Fruit fly (Drosophila melanogaster) whole organism, embryonic: Measurements from ENCODE around the gene DEF8.

Source experiments
- Blimp-1 ChIP-seq: fragments of 200-800 bp; sonication (Bioruptor generic); optimal IDR thresholded peaks from 3 replicates; lab custom pipeline; 2018; ENCODE audit warnings: missing biosample characterization, missing genetic modification characterization, mild to moderate bottlenecking, moderate library complexity, missing genetic modification reagents
- C15 ChIP-seq: fragments of 200-800 bp; sonication (Bioruptor generic); IDR thresholded peaks from 3 replicates; pipeline ENCODE4 v1.3.6; 2022; ENCODE audit warnings: missing biosample characterization, missing genetic modification characterization
- CG11456 ChIP-seq: fragments of 200-800 bp; sonication (Bioruptor generic); IDR thresholded peaks from 3 replicates; pipeline ENCODE4 v1.3.6; 2022; ENCODE audit warnings: missing biosample characterization, missing genetic modification characterization
- CG11504 ChIP-seq: fragments of 200-800 bp; sonication (Bioruptor generic); optimal IDR thresholded peaks from 3 replicates; lab custom pipeline; 2019; ENCODE audit warnings: missing biosample characterization, mild to moderate bottlenecking, missing genetic modification characterization, moderate library complexity
- CG12236 ChIP-seq: fragments of 200-800 bp; sonication (Bioruptor generic); optimal IDR thresholded peaks from 2 replicates; lab custom pipeline; 2016; ENCODE audit warnings: missing biosample characterization, missing genetic modification characterization
- CG14050 ChIP-seq: fragments of 200-800 bp; sonication (Bioruptor generic); IDR thresholded peaks from 3 replicates; pipeline ENCODE4 v1.3.6; 2022; ENCODE audit warnings: missing biosample characterization, missing genetic modification characterization
- CG14710 ChIP-seq: fragments of 200-800 bp; sonication (Bioruptor generic); optimal IDR thresholded peaks from 3 replicates; lab custom pipeline; 2019; ENCODE audit warnings: missing biosample characterization, mild to moderate bottlenecking, missing genetic modification characterization, moderate library complexity
- CG1792 ChIP-seq: fragments of 200-800 bp; sonication (Bioruptor generic); optimal IDR thresholded peaks from 2 replicates; lab custom pipeline; 2016; ENCODE audit warnings: missing biosample characterization, missing genetic modification characterization
- CG2889 ChIP-seq: fragments of 200-800 bp; sonication (Bioruptor generic); IDR thresholded peaks from 3 replicates; pipeline ENCODE4 v1.3.6; 2022; ENCODE audit warnings: missing biosample characterization, missing genetic modification characterization
- CG31365 ChIP-seq: fragments of 200-800 bp; sonication (Bioruptor generic); optimal IDR thresholded peaks from 2 replicates; lab custom pipeline; 2018; ENCODE audit warnings: missing biosample characterization, mild to moderate bottlenecking, missing genetic modification characterization
- CG32767 ChIP-seq: fragments of 200-800 bp; sonication (Bioruptor generic); IDR thresholded peaks from 2 replicates; pipeline ENCODE4 v1.3.6; 2022; ENCODE audit warnings: missing biosample characterization, missing genetic modification characterization
- CG42726 ChIP-seq: fragments of 200-800 bp; sonication (Bioruptor generic); IDR thresholded peaks from 2 replicates; pipeline ENCODE4 v1.3.6; 2022; ENCODE audit warnings: missing biosample characterization, missing genetic modification characterization; ENCODE audit not compliant: partially characterized antibody
- CG4404 ChIP-seq: fragments of 200-800 bp; sonication (Bioruptor generic); IDR thresholded peaks from 2 replicates; pipeline ENCODE4 v1.3.6; 2022; ENCODE audit warnings: missing biosample characterization, missing genetic modification characterization
- CG6272 ChIP-seq: fragments of 200-800 bp; sonication (Bioruptor generic); IDR thresholded peaks from 2 replicates; pipeline ENCODE4 v1.3.6; 2022; ENCODE audit warnings: missing biosample characterization, missing genetic modification characterization
- CG6683 ChIP-seq: fragments of 200-800 bp; sonication (Bioruptor generic); optimal IDR thresholded peaks from 2 replicates; lab custom pipeline; 2017; ENCODE audit warnings: missing biosample characterization, mild to moderate bottlenecking, missing genetic modification characterization, missing genetic modification reagents
- CG7357 ChIP-seq: fragments of 200-800 bp; sonication (Bioruptor generic); IDR thresholded peaks from 3 replicates; pipeline ENCODE4 v1.3.6; 2022; ENCODE audit warnings: missing biosample characterization, missing genetic modification characterization
- CG7963 ChIP-seq: fragments of 200-800 bp; sonication (Bioruptor generic); IDR thresholded peaks from 3 replicates; pipeline ENCODE4 v1.3.6; 2022; ENCODE audit warnings: missing biosample characterization, missing genetic modification characterization; ENCODE audit not compliant: partially characterized antibody
- CG8944 ChIP-seq: fragments of 200-800 bp; sonication (Bioruptor generic); optimal IDR thresholded peaks from 3 replicates; lab custom pipeline; 2016; ENCODE audit warnings: missing biosample characterization, missing genetic modification characterization
- CkIIα-i1 ChIP-seq: fragments of 200-800 bp; sonication (Bioruptor generic); IDR thresholded peaks from 2 replicates; pipeline ENCODE4 v1.3.6; 2022; ENCODE audit warnings: missing biosample characterization, missing genetic modification characterization
- D ChIP-seq, 2 experiments: fragments of 200-800 bp in 1 of 2; fragments of >200 bp in 1 of 2; sonication (Bioruptor generic) in 1 of 2; optimal IDR thresholded peaks; 2 replicates in 1 of 2; 3 replicates in 1 of 2; lab custom pipeline; 2017; ENCODE audit warnings: mild to moderate bottlenecking in 1 of 2, missing biosample characterization in 1 of 2, missing genetic modification characterization in 1 of 2, missing genetic modification reagents in 1 of 2
- Deaf1 ChIP-seq: fragments of 200-800 bp; optimal IDR thresholded peaks from 3 replicates; lab custom pipeline; 2019; ENCODE audit warnings: missing biosample characterization, mild to moderate bottlenecking, missing genetic modification characterization, moderate library complexity
- E2f2 ChIP-seq: fragments of 200-800 bp; sonication (Bioruptor generic); IDR thresholded peaks from 2 replicates; pipeline ENCODE4 v1.3.6; 2022; ENCODE audit warnings: missing biosample characterization, missing genetic modification characterization
- Eip74EF ChIP-seq, 2 experiments: fragments of 200-800 bp in 1 of 2; fragments of >200 bp in 1 of 2; sonication (Bioruptor generic) in 1 of 2; optimal IDR thresholded peaks; 2 replicates each; lab custom pipeline; 2017 to 2019; ENCODE audit warnings: missing biosample characterization in 2 of 2, missing genetic modification characterization in 2 of 2, mild to moderate bottlenecking in 1 of 2, moderate library complexity in 1 of 2
- Pdp1 ChIP-seq, 2 experiments: fragments of 200-800 bp; sonication (Bioruptor generic); optimal IDR thresholded peaks; 3 replicates each; lab custom pipeline; 2016; ENCODE audit warnings: missing biosample characterization in 2 of 2, missing genetic modification characterization in 2 of 2, mild to moderate bottlenecking in 1 of 2, moderate library complexity in 1 of 2
- Stat92E ChIP-seq, 3 experiments: fragments of >200 bp in 2 of 3; fragments of 200-800 bp in 1 of 3; sonication (Bioruptor generic) in 1 of 3; optimal IDR thresholded peaks; 2 replicates each; lab custom pipeline; 2017 to 2019; ENCODE audit warnings: missing biosample characterization in 3 of 3, missing genetic modification characterization in 3 of 3, mild to moderate bottlenecking in 1 of 3, moderate library complexity in 1 of 3
- TFAM ChIP-seq: fragments of 200-800 bp; sonication (Bioruptor generic); optimal IDR thresholded peaks from 2 replicates; lab custom pipeline; 2017; ENCODE audit warnings: missing biosample characterization, missing genetic modification characterization, inconsistent platforms
- Usf ChIP-seq: fragments of 200-800 bp; sonication (Bioruptor generic); optimal IDR thresholded peaks from 2 replicates; lab custom pipeline; 2017; ENCODE audit warnings: missing genotype, missing biosample characterization, missing genetic modification characterization
- Vsx1 ChIP-seq: fragments of 200-800 bp; sonication (Bioruptor generic); optimal IDR thresholded peaks from 2 replicates; lab custom pipeline; 2017; ENCODE audit warnings: missing biosample characterization, mild to moderate bottlenecking, missing genetic modification characterization, missing genetic modification reagents
- az2 ChIP-seq: fragments of 200-800 bp; sonication (Bioruptor generic); optimal IDR thresholded peaks from 3 replicates; lab custom pipeline; 2016; ENCODE audit warnings: missing biosample characterization, missing genetic modification characterization
- chinmo ChIP-seq: fragments of 200-800 bp; sonication (Bioruptor generic); IDR thresholded peaks from 4 replicates; pipeline ENCODE4 v1.3.6; 2022; ENCODE audit warnings: missing biosample characterization, missing genetic modification characterization; ENCODE audit not compliant: partially characterized antibody
- crol ChIP-seq: fragments of 200-800 bp; sonication (Bioruptor generic); IDR thresholded peaks from 2 replicates; pipeline ENCODE4 v1.3.6; 2022; ENCODE audit warnings: missing biosample characterization, missing genetic modification characterization
- danr ChIP-seq: fragments of 200-800 bp; sonication (Bioruptor generic); IDR thresholded peaks from 2 replicates; pipeline ENCODE4 v1.3.6; 2022; ENCODE audit warnings: missing biosample characterization, missing genetic modification characterization
- grau ChIP-seq: fragments of 200-800 bp; optimal IDR thresholded peaks from 3 replicates; lab custom pipeline; 2019; ENCODE audit warnings: missing biosample characterization, mild to moderate bottlenecking, missing genetic modification characterization, moderate library complexity
- gro ChIP-seq: fragments of 200-800 bp; sonication (Bioruptor generic); optimal IDR thresholded peaks from 2 replicates; lab custom pipeline; 2016; ENCODE audit warnings: missing biosample characterization, missing genetic modification characterization
- gsb-n ChIP-seq: fragments of 200-800 bp; sonication (Bioruptor generic); optimal IDR thresholded peaks from 3 replicates; lab custom pipeline; 2018; ENCODE audit warnings: missing biosample characterization, mild to moderate bottlenecking, missing genetic modification characterization
- ken ChIP-seq: fragments of 200-800 bp; sonication (Bioruptor generic); IDR thresholded peaks from 3 replicates; pipeline ENCODE4 v1.3.6; 2022; ENCODE audit warnings: missing biosample characterization, missing genetic modification characterization
- lbe ChIP-seq: fragments of 200-800 bp; sonication (Bioruptor generic); optimal IDR thresholded peaks from 2 replicates; lab custom pipeline; 2016; ENCODE audit warnings: missing biosample characterization, mild to moderate bottlenecking, missing genetic modification characterization
- oc ChIP-seq: fragments of 200-800 bp; sonication (Bioruptor generic); optimal IDR thresholded peaks from 2 replicates; lab custom pipeline; 2018; ENCODE audit warnings: missing biosample characterization, mild to moderate bottlenecking, missing genetic modification characterization, moderate library complexity
- odd ChIP-seq: fragments of 200-800 bp; sonication (Bioruptor generic); optimal IDR thresholded peaks from 2 replicates; lab custom pipeline; 2017; ENCODE audit warnings: missing biosample characterization, mild to moderate bottlenecking, missing genetic modification characterization
- onecut ChIP-seq: fragments of 200-800 bp; sonication (Bioruptor generic); IDR thresholded peaks from 2 replicates; pipeline ENCODE4 v1.3.6; 2022; ENCODE audit warnings: missing biosample characterization, missing genetic modification characterization
- psq ChIP-seq: fragments of 200-800 bp; sonication (Bioruptor generic); optimal IDR thresholded peaks from 2 replicates; lab custom pipeline; 2017; ENCODE audit warnings: missing biosample characterization, missing genetic modification characterization
- ro ChIP-seq: fragments of 200-800 bp; sonication (Bioruptor generic); IDR thresholded peaks from 2 replicates; pipeline ENCODE4 v1.3.6; 2022; ENCODE audit warnings: missing biosample characterization, missing genetic modification characterization
- row ChIP-seq: fragments of 200-800 bp; sonication (Bioruptor generic); IDR thresholded peaks from 3 replicates; pipeline ENCODE4 v1.3.6; 2022; ENCODE audit warnings: missing biosample characterization, missing genetic modification characterization
- sr ChIP-seq: fragments of 200-800 bp; sonication (Bioruptor generic); IDR thresholded peaks from 3 replicates; pipeline ENCODE4 v1.3.6; 2022; ENCODE audit warnings: missing biosample characterization, missing genetic modification characterization
- stc ChIP-seq: fragments of 200-800 bp; sonication (Bioruptor generic); IDR thresholded peaks from 2 replicates; pipeline ENCODE4 v1.3.6; 2022; ENCODE audit warnings: missing biosample characterization, missing genetic modification characterization
- tll ChIP-seq, 2 experiments: fragments of 200-800 bp in 1 of 2; fragments of >200 bp in 1 of 2; sonication (Bioruptor generic) in 1 of 2; optimal IDR thresholded peaks; 2 replicates each; lab custom pipeline; 2017 to 2019; ENCODE audit warnings: missing biosample characterization in 2 of 2, missing genetic modification characterization in 2 of 2, mild to moderate bottlenecking in 1 of 2, moderate library complexity in 1 of 2
- vfl ChIP-seq: fragments of 200-800 bp; sonication (Bioruptor generic); optimal IDR thresholded peaks from 2 replicates; lab custom pipeline; 2016; ENCODE audit warnings: missing biosample characterization, missing genetic modification characterization
- wek ChIP-seq: fragments of 200-800 bp; sonication (Bioruptor generic); optimal IDR thresholded peaks from 3 replicates; lab custom pipeline; 2018; ENCODE audit warnings: missing biosample characterization, mild to moderate bottlenecking, missing genetic modification characterization, moderate library complexity

Gene DEF8

dm6 chr3L:12090184-12090897 lies 41.6 kb upstream of the DEF8 start (continued):
- no peak for TF ChIP-seq CG7963
- TF ChIP-seq vfl (GFP tag; lab: Kevin White, UChicago) = no peak
- no peak for TF ChIP-seq CG12236 (GFP tag; lab: Kevin White, UChicago)
- TF ChIP-seq odd (GFP tag; lab: Kevin White, UChicago) = no peak
- no peak for TF ChIP-seq stc (GFP tag; lab: Robert Waterston, UW)
- no peak for TF ChIP-seq tll (GFP tag; optimal IDR thresholded peaks at IDR 0.05; lab: Kevin White, UChicago)
- TF ChIP-seq sr = 0 out of 3 replicates have a peak, but pooled peaks have one; percentile 21
- no peak for TF ChIP-seq Stat92E (GFP tag; optimal IDR thresholded peaks at IDR 0.05; lab: Kevin White, UChicago)
- TF ChIP-seq CG31365 = no peak
- no peak for TF ChIP-seq CG6683
- no peak for TF ChIP-seq ro (GFP tag; lab: Robert Waterston, UW)
- no peak for TF ChIP-seq E2f2 (GFP tag; lab: Robert Waterston, UW)
- TF ChIP-seq psq (GFP tag; lab: Kevin White, UChicago) = peak; percentile 53
- TF ChIP-seq CG11456 (GFP tag; lab: Robert Waterston, UW) = no peak
- TF ChIP-seq crol = peak; percentile 72; the same call in 1 of the 2 replicates
- no peak for TF ChIP-seq Vsx1
- no peak for TF ChIP-seq CG2889
- no peak for TF ChIP-seq wek (GFP tag; lab: Kevin White, UChicago)
- peak; percentile 93 for TF ChIP-seq oc (tag; lab: Kevin White, UChicago)
- TF ChIP-seq danr (GFP tag; lab: Robert Waterston, UW) = no peak
- no peak for TF ChIP-seq gsb-n (tag; lab: Kevin White, UChicago)
- TF ChIP-seq Eip74EF (GFP tag; optimal IDR thresholded peaks at IDR 0.05; lab: Kevin White, UChicago) = no peak
- TF ChIP-seq D (optimal IDR thresholded peaks at IDR 0.05; lab: Kevin White, UChicago) = no peak
- TF ChIP-seq D (GFP tag; optimal IDR thresholded peaks at IDR 0.05; lab: Kevin White, UChicago) = peak; percentile 11
- TF ChIP-seq CG14050 (GFP tag; lab: Robert Waterston, UW) = no peak
- peak; percentile 63; the same call in 2 of the 4 replicates for TF ChIP-seq chinmo
- no peak for TF ChIP-seq CkIIα-i1 (GFP tag; lab: Robert Waterston, UW)
- TF ChIP-seq lbe (GFP tag; lab: Kevin White, UChicago) = no peak
- no peak for TF ChIP-seq CG7357 (GFP tag; lab: Robert Waterston, UW)
- TF ChIP-seq CG32767 (GFP tag; lab: Robert Waterston, UW) = no peak
- peak; percentile 53 for TF ChIP-seq CG11504
- TF ChIP-seq C15 (GFP tag; lab: Robert Waterston, UW) = no peak
- no peak for TF ChIP-seq az2 (GFP tag; lab: Kevin White, UChicago)
- 0 out of 2 replicates have a peak, but pooled peaks have one; percentile 12 for TF ChIP-seq CG6272 (GFP tag; lab: Robert Waterston, UW)
- no peak for TF ChIP-seq CG8944 (GFP tag; lab: Kevin White, UChicago)
- peak; percentile 37; the same call in 2 of the 3 replicates for TF ChIP-seq row (GFP tag; lab: Robert Waterston, UW)
- no peak for TF ChIP-seq CG1792 (GFP tag; lab: Kevin White, UChicago)
- peak; percentile 16 for TF ChIP-seq Deaf1 (tag; lab: Kevin White, UChicago)
- TF ChIP-seq Pdp1 (GFP tag; optimal IDR thresholded peaks at IDR 0.05; lab: Kevin White, UChicago) = peak in 1 of 2 experiments; percentile 23
- TF ChIP-seq CG42726 (GFP tag; lab: Robert Waterston, UW) = no peak
- no peak for TF ChIP-seq Usf (GFP tag; lab: Kevin White, UChicago)
- TF ChIP-seq grau (tag; lab: Kevin White, UChicago) = no peak
- no peak for TF ChIP-seq CG4404 (GFP tag; lab: Robert Waterston, UW)
- TF ChIP-seq gro = no peak
- peak; percentile 9 for TF ChIP-seq CG14710 (tag; lab: Kevin White, UChicago)
- TF ChIP-seq Blimp-1 (GFP tag; lab: Kevin White, UChicago) = peak; percentile 13
- no peak for TF ChIP-seq onecut (GFP tag; lab: Robert Waterston, UW)
- TF ChIP-seq ken (GFP tag; lab: Robert Waterston, UW) = no peak
- no peak for TF ChIP-seq TFAM
